Fruit fly (Drosophila melanogaster) whole organism, embryonic: ENCODE results near the gene CG7916.
A peak's percentile ranks its signal among the peaks of the same experiment; 100 is the strongest.

ENCODE experiments used
- CG11247 ChIP-seq: fragments of 200-800 bp; sonication (Bioruptor generic); IDR thresholded peaks from 2 replicates; pipeline ENCODE4 v1.3.6; 2022; ENCODE audit warnings: missing biosample characterization, missing genetic modification characterization
- CG12769 ChIP-seq: fragments of 200-800 bp; sonication (Bioruptor generic); optimal IDR thresholded peaks from 2 replicates; lab custom pipeline; 2019; ENCODE audit warnings: missing biosample characterization, mild to moderate bottlenecking, missing genetic modification characterization, moderate library complexity
- CG13287 ChIP-seq: fragments of 200-800 bp; sonication (Bioruptor generic); IDR thresholded peaks from 2 replicates; pipeline ENCODE4 v1.3.6; 2022; ENCODE audit warnings: missing biosample characterization, missing genetic modification characterization; ENCODE audit not compliant: partially characterized antibody
- CG13894 ChIP-seq: fragments of 200-800 bp; sonication (Bioruptor generic); optimal IDR thresholded peaks from 3 replicates; lab custom pipeline; 2018; ENCODE audit warnings: missing biosample characterization, mild to moderate bottlenecking, missing genetic modification characterization, moderate library complexity
- CG14710 ChIP-seq: fragments of 200-800 bp; sonication (Bioruptor generic); optimal IDR thresholded peaks from 3 replicates; lab custom pipeline; 2019; ENCODE audit warnings: missing biosample characterization, mild to moderate bottlenecking, missing genetic modification characterization, moderate library complexity
- CG15514 ChIP-seq: fragments of 200-800 bp; sonication (Bioruptor generic); optimal IDR thresholded peaks from 3 replicates; lab custom pipeline; 2017; ENCODE audit warnings: missing biosample characterization, missing genetic modification characterization, mild to moderate bottlenecking, moderate library complexity, missing genetic modification reagents
- CG15696 ChIP-seq: fragments of 200-800 bp; sonication (Bioruptor generic); optimal IDR thresholded peaks from 2 replicates; lab custom pipeline; 2019; ENCODE audit warnings: missing biosample characterization, mild to moderate bottlenecking, missing genetic modification characterization, moderate library complexity
- CG17186 ChIP-seq: fragments of 200-800 bp; sonication (Bioruptor generic); optimal IDR thresholded peaks from 3 replicates; lab custom pipeline; 2017; ENCODE audit warnings: missing biosample characterization, missing genetic modification reagents, missing genetic modification characterization
- CG17568 ChIP-seq: fragments of 200-800 bp; sonication (Bioruptor generic); optimal IDR thresholded peaks from 2 replicates; lab custom pipeline; 2018; ENCODE audit warnings: missing biosample characterization, mild to moderate bottlenecking, missing genetic modification characterization, moderate library complexity
- CG17612 ChIP-seq: fragments of 200-800 bp; sonication (Bioruptor generic); IDR thresholded peaks from 2 replicates; pipeline ENCODE4 v1.3.6; 2022; ENCODE audit warnings: missing biosample characterization, missing genetic modification characterization
- CG18011 ChIP-seq: fragments of 200-800 bp; sonication (Bioruptor generic); optimal IDR thresholded peaks from 2 replicates; lab custom pipeline; 2017; ENCODE audit warnings: missing biosample characterization, missing genetic modification characterization, mild to moderate bottlenecking, moderate library complexity, missing genotype
- CG18262 ChIP-seq: fragments of 200-800 bp; optimal IDR thresholded peaks from 3 replicates; lab custom pipeline; 2019; ENCODE audit warnings: missing biosample characterization, mild to moderate bottlenecking, missing genetic modification characterization, moderate library complexity
- CG34376 ChIP-seq: fragments of 200-800 bp; sonication (Bioruptor generic); optimal IDR thresholded peaks from 2 replicates; lab custom pipeline; 2018; ENCODE audit warnings: missing biosample characterization, mild to moderate bottlenecking, missing genetic modification characterization
- CG4404 ChIP-seq: fragments of 200-800 bp; sonication (Bioruptor generic); IDR thresholded peaks from 2 replicates; pipeline ENCODE4 v1.3.6; 2022; ENCODE audit warnings: missing biosample characterization, missing genetic modification characterization
- CG7271 ChIP-seq: fragments of 200-800 bp; sonication (Bioruptor generic); optimal IDR thresholded peaks from 2 replicates; lab custom pipeline; 2018; ENCODE audit warnings: missing biosample characterization, mild to moderate bottlenecking, missing genetic modification characterization, moderate library complexity
- CG7963 ChIP-seq: fragments of 200-800 bp; sonication (Bioruptor generic); IDR thresholded peaks from 3 replicates; pipeline ENCODE4 v1.3.6; 2022; ENCODE audit warnings: missing biosample characterization, missing genetic modification characterization; ENCODE audit not compliant: partially characterized antibody
- CG8290 ChIP-seq, 3 experiments: fragments of 200-800 bp; sonication (Bioruptor generic); optimal IDR thresholded peaks; 2 replicates each; lab custom pipeline; 2016 to 2019; ENCODE audit warnings: missing biosample characterization in 3 of 3, missing genetic modification characterization in 3 of 3, mild to moderate bottlenecking in 2 of 3, moderate library complexity in 1 of 3
- CG9797 ChIP-seq: fragments of 200-800 bp; sonication (Bioruptor generic); optimal IDR thresholded peaks from 3 replicates; lab custom pipeline; 2018; ENCODE audit warnings: missing biosample characterization, mild to moderate bottlenecking, missing genetic modification characterization
- CHES-1-like ChIP-seq: fragments of 200-800 bp; sonication (Bioruptor generic); optimal IDR thresholded peaks from 2 replicates; lab custom pipeline; 2016; ENCODE audit warnings: missing biosample characterization, missing genetic modification characterization
- D ChIP-seq, 2 experiments: fragments of 200-800 bp in 1 of 2; fragments of >200 bp in 1 of 2; sonication (Bioruptor generic) in 1 of 2; optimal IDR thresholded peaks; 2 replicates in 1 of 2; 3 replicates in 1 of 2; lab custom pipeline; 2017; ENCODE audit warnings: mild to moderate bottlenecking in 1 of 2, missing biosample characterization in 1 of 2, missing genetic modification characterization in 1 of 2, missing genetic modification reagents in 1 of 2
- Doc2 ChIP-seq: fragments of 200-800 bp; sonication (Bioruptor generic); IDR thresholded peaks from 2 replicates; pipeline ENCODE4 v1.3.6; 2022; ENCODE audit warnings: missing biosample characterization, missing genetic modification characterization
- Doc3 ChIP-seq: fragments of 200-800 bp; sonication (Bioruptor generic); IDR thresholded peaks from 3 replicates; pipeline ENCODE4 v1.3.6; 2022; ENCODE audit warnings: missing biosample characterization, missing genetic modification characterization; ENCODE audit not compliant: partially characterized antibody
- Drgx ChIP-seq: fragments of 200-800 bp; sonication (Bioruptor generic); IDR thresholded peaks from 2 replicates; pipeline ENCODE4 v1.3.6; 2022; ENCODE audit warnings: missing biosample characterization, missing genetic modification characterization
- Ets97D ChIP-seq: fragments of 200-800 bp; sonication (Bioruptor generic); optimal IDR thresholded peaks from 3 replicates; lab custom pipeline; 2016; ENCODE audit warnings: missing biosample characterization, missing genetic modification characterization
- HLH54F ChIP-seq: fragments of 200-800 bp; sonication (Bioruptor generic); optimal IDR thresholded peaks from 3 replicates; lab custom pipeline; 2016; ENCODE audit warnings: missing biosample characterization, missing genetic modification characterization
- HLHmδ ChIP-seq: fragments of 200-800 bp; sonication (Bioruptor generic); optimal IDR thresholded peaks from 2 replicates; lab custom pipeline; 2018; ENCODE audit warnings: missing biosample characterization, mild to moderate bottlenecking, missing genetic modification characterization, moderate library complexity
- NfI ChIP-seq: fragments of 200-800 bp; sonication (Bioruptor generic); optimal IDR thresholded peaks from 3 replicates; lab custom pipeline; 2018; ENCODE audit warnings: missing biosample characterization, mild to moderate bottlenecking, missing genetic modification characterization, moderate library complexity
- Poxn ChIP-seq: fragments of 200-800 bp; sonication (Bioruptor generic); IDR thresholded peaks from 2 replicates; pipeline ENCODE4 v1.3.6; 2022; ENCODE audit warnings: missing biosample characterization, missing genetic modification characterization
- Side ChIP-seq: fragments of 200-800 bp; sonication (Bioruptor generic); optimal IDR thresholded peaks from 2 replicates; lab custom pipeline; 2016; ENCODE audit warnings: missing biosample characterization, missing genetic modification characterization
- Sin3A ChIP-seq: fragments of >200 bp; optimal IDR thresholded peaks from 2 replicates; lab custom pipeline; 2018
- Sry-δ ChIP-seq: fragments of 200-800 bp; sonication (Bioruptor generic); optimal IDR thresholded peaks from 2 replicates; lab custom pipeline; 2016; ENCODE audit warnings: missing biosample characterization, missing genetic modification characterization
- YL-1 ChIP-seq: fragments of 200-800 bp; sonication (Bioruptor generic); optimal IDR thresholded peaks from 3 replicates; lab custom pipeline; 2017; ENCODE audit warnings: missing biosample characterization, mild to moderate bottlenecking, missing genetic modification characterization
- bbx ChIP-seq: fragments of 200-800 bp; sonication (Bioruptor generic); IDR thresholded peaks from 2 replicates; pipeline ENCODE4 v1.3.6; 2022; ENCODE audit warnings: missing biosample characterization, missing genetic modification characterization; ENCODE audit not compliant: partially characterized antibody
- chinmo ChIP-seq: fragments of 200-800 bp; sonication (Bioruptor generic); IDR thresholded peaks from 4 replicates; pipeline ENCODE4 v1.3.6; 2022; ENCODE audit warnings: missing biosample characterization, missing genetic modification characterization; ENCODE audit not compliant: partially characterized antibody
- eve ChIP-seq, 2 experiments: fragments of >200 bp; optimal IDR thresholded peaks; 2 replicates each; lab custom pipeline; 2017; ENCODE audit warnings: missing biosample characterization in 2 of 2, missing genetic modification characterization in 2 of 2
- gfzf ChIP-seq: fragments of 200-800 bp; sonication (Bioruptor generic); optimal IDR thresholded peaks from 2 replicates; lab custom pipeline; 2016; ENCODE audit warnings: missing biosample characterization, mild to moderate bottlenecking, missing genetic modification characterization, moderate library complexity
- grn ChIP-seq: fragments of 200-800 bp; sonication (Bioruptor generic); optimal IDR thresholded peaks from 3 replicates; lab custom pipeline; 2017; ENCODE audit warnings: missing biosample characterization, missing genetic modification characterization
- insv ChIP-seq, 2 experiments: fragments of 200-800 bp; sonication (Bioruptor generic); optimal IDR thresholded peaks; 3 replicates each; lab custom pipeline; 2016 to 2018; ENCODE audit warnings: missing biosample characterization in 2 of 2, missing genetic modification characterization in 2 of 2
- inv ChIP-seq: fragments of 200-800 bp; sonication (Bioruptor generic); IDR thresholded peaks from 2 replicates; pipeline ENCODE4 v1.3.6; 2022; ENCODE audit warnings: missing biosample characterization, missing genetic modification characterization; ENCODE audit not compliant: partially characterized antibody
- jumu ChIP-seq: fragments of 200-800 bp; sonication (Bioruptor generic); optimal IDR thresholded peaks from 3 replicates; lab custom pipeline; 2016; ENCODE audit warnings: missing biosample characterization, missing genetic modification characterization
- kay ChIP-seq: fragments of 200-800 bp; sonication (Bioruptor generic); optimal IDR thresholded peaks from 2 replicates; lab custom pipeline; 2016; ENCODE audit warnings: missing biosample characterization, missing genetic modification characterization
- knrl ChIP-seq: fragments of 200-800 bp; sonication (Bioruptor generic); IDR thresholded peaks from 3 replicates; pipeline ENCODE4 v1.3.6; 2022; ENCODE audit warnings: missing biosample characterization, missing genetic modification characterization; ENCODE audit not compliant: partially characterized antibody
- lab ChIP-seq: fragments of 200-800 bp; sonication (Bioruptor generic); optimal IDR thresholded peaks from 3 replicates; lab custom pipeline; 2017; ENCODE audit warnings: missing biosample characterization, missing genetic modification characterization, mild to moderate bottlenecking, moderate library complexity, missing genetic modification reagents
- peb ChIP-seq: fragments of 200-800 bp; sonication (Bioruptor generic); IDR thresholded peaks from 2 replicates; pipeline ENCODE4 v1.3.6; 2022; ENCODE audit warnings: missing biosample characterization, missing genetic modification characterization
- prd ChIP-seq, 3 experiments: fragments of >200 bp in 2 of 3; fragments of 200-800 bp in 1 of 3; sonication (Bioruptor generic) in 1 of 3; optimal IDR thresholded peaks in 2 of 3; IDR thresholded peaks in 1 of 3; 2 replicates in 2 of 3; 3 replicates in 1 of 3; pipeline versions ENCODE4 v1.3.6 to Lab custom; 2017 to 2022; ENCODE audit warnings: missing biosample characterization in 1 of 3, missing genetic modification characterization in 1 of 3
- sens-2 ChIP-seq: fragments of 200-800 bp; sonication (Bioruptor generic); IDR thresholded peaks from 2 replicates; pipeline ENCODE4 v1.3.6; 2022; ENCODE audit warnings: missing biosample characterization, missing genetic modification characterization
- sob ChIP-seq: fragments of 200-800 bp; sonication (Bioruptor generic); IDR thresholded peaks from 2 replicates; pipeline ENCODE4 v1.3.6; 2022; ENCODE audit warnings: missing biosample characterization, missing genetic modification characterization
- trem ChIP-seq: fragments of 200-800 bp; optimal IDR thresholded peaks from 3 replicates; lab custom pipeline; 2019; ENCODE audit warnings: missing biosample characterization, mild to moderate bottlenecking, missing genetic modification characterization, moderate library complexity
- trh ChIP-seq: fragments of 200-800 bp; sonication (Bioruptor generic); optimal IDR thresholded peaks from 2 replicates; lab custom pipeline; 2016; ENCODE audit warnings: missing biosample characterization, missing genetic modification characterization

The CG7916 gene

DNA sequence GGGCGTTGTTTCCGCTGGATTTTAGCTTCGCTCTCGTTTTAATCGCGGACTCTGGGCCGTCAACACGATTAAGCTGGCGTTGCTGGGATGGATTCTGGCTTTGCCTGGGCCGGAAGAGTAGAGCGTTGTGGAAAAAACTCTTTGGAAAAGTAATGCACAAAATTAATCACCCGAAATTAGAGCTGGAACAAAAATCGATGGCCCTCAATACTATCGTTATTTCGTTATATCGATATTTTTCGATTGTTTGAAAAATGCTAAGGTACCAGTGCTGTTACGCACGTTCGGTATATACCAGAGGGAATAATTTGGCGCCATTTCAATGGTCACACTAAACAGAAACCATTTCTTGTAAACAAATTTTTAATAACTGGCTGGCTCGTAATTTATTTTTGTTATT, 17.0 kb upstream of the CG7916 start, which contains the start of the genes Arpc1 and Orc5 (continued):
- TF ChIP-seq trem = peak; percentile 76
- TF ChIP-seq CG7963 = peak; percentile 69
- TF ChIP-seq CG13287 = peak; percentile 93
- peak; percentile 93 for TF ChIP-seq gfzf (GFP tag; lab: Kevin White, UChicago)
- TF ChIP-seq CG14710 (tag; lab: Kevin White, UChicago) = peak; percentile 63
- TF ChIP-seq CHES-1-like (GFP tag; lab: Kevin White, UChicago) = peak; percentile 54
- TF ChIP-seq Drgx (GFP tag; lab: Robert Waterston, UW) = no peak
- TF ChIP-seq inv (GFP tag; lab: Robert Waterston, UW) = peak; percentile 80; the same call in 1 of the 2 replicates
- TF ChIP-seq CG18011 (GFP tag; lab: Kevin White, UChicago) = peak; percentile 50
- peak; percentile 82 for TF ChIP-seq YL-1 (GFP tag; lab: Kevin White, UChicago)
- peak; percentile 88 for TF ChIP-seq knrl
- peak; percentile 78 for TF ChIP-seq kay (GFP tag; lab: Kevin White, UChicago)
- peak; percentile 61 for TF ChIP-seq CG17186 (GFP tag; lab: Kevin White, UChicago)
- peak; percentile 77 for TF ChIP-seq Doc3 (GFP tag; lab: Robert Waterston, UW)
- TF ChIP-seq CG4404 (GFP tag; lab: Robert Waterston, UW) = no peak
- TF ChIP-seq CG15514 (GFP tag; lab: Kevin White, UChicago) = peak; percentile 51
- no peak for TF ChIP-seq Side
- peak; percentile 86 for TF ChIP-seq CG9797
- TF ChIP-seq Sry-δ = peak; percentile 96
- no peak for TF ChIP-seq trh (GFP tag; lab: Kevin White, UChicago)
- peak; percentile 50 for TF ChIP-seq CG7271
- TF ChIP-seq NfI (GFP tag; lab: Kevin White, UChicago) = no peak
- TF ChIP-seq grn (GFP tag; lab: Kevin White, UChicago) = no peak
- TF ChIP-seq bbx = peak; percentile 91
- peak; percentile 10 for TF ChIP-seq D (optimal IDR thresholded peaks at IDR 0.05; lab: Kevin White, UChicago)
- TF ChIP-seq D (GFP tag; optimal IDR thresholded peaks at IDR 0.05; lab: Kevin White, UChicago) = no peak

DNA sequence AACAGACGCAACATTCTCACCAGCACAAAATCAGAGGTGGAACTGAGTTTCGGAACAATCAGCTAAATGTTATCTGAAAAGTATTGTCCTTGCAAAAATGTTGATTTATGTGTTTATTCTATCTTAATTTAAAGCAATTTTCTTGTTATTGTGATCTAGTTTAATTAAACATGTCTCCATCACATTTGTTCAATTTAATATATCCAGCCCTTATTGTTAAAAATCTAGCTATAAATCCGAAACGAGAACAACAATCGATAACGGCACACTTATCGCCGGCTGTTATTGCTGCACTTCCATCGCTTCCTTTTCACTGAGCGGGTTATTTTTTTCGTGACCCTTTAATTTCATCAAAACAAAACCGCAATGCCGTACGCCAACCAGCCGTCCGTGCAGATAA, 13.5 kb upstream of the CG7916 start, which contains the start of the genes GatC, PolG2 and Polr2C:
GatC (minus strand) TSS at position 48 of the 400 bp plus-strand sequence.
PolG2 (minus strand) TSS at position 48 of the 400 bp plus-strand sequence.
Polr2C (plus strand) TSS at position 280 of the 400 bp plus-strand sequence.
- TF ChIP-seq CG34376 (GFP tag; lab: Kevin White, UChicago) (no peak), CG15696 (tag; lab: Kevin White, UChicago) (peak; percentile 2), HLHmδ (GFP tag; lab: Kevin White, UChicago) (no peak), CG18262 (no peak), jumu (GFP tag; lab: Kevin White, UChicago) (peak; percentile 35), trh (GFP tag; lab: Kevin White, UChicago) (no peak), CG17568 (GFP tag; lab: Kevin White, UChicago) (no peak), peb (GFP tag; lab: Robert Waterston, UW) (no peak), eve (GFP tag; optimal IDR thresholded peaks at IDR 0.05; lab: Kevin White, UChicago) (no peak), Doc2 (GFP tag; lab: Robert Waterston, UW) (no peak), sens-2 (no peak), lab (GFP tag; lab: Kevin White, UChicago) (no peak), Ets97D (GFP tag; lab: Kevin White, UChicago) (peak; percentile 46), prd (optimal IDR thresholded peaks at IDR 0.05; lab: Kevin White, UChicago) (no peak), prd (GFP tag; IDR thresholded peaks at IDR 0.05; lab: Robert Waterston, UW) (peak; percentile 47; the same call in 2 of the 3 replicates), CG12769 (tag; lab: Kevin White, UChicago) (no peak), D (optimal IDR thresholded peaks at IDR 0.05; lab: Kevin White, UChicago) (no peak), D (GFP tag; optimal IDR thresholded peaks at IDR 0.05; lab: Kevin White, UChicago) (no peak), chinmo (GFP tag; lab: Robert Waterston, UW) (peak; percentile 84), CG13894 (tag; lab: Kevin White, UChicago) (no peak), sob (peak; percentile 72), NfI (GFP tag; lab: Kevin White, UChicago) (peak; percentile 60), CG17612 (GFP tag; lab: Robert Waterston, UW) (no peak), insv (GFP tag; optimal IDR thresholded peaks at IDR 0.05; lab: Kevin White, UChicago) (peak in 1 of 2 experiments; percentile 46), CG11247 (GFP tag; lab: Robert Waterston, UW) (peak; percentile 61), Poxn (no peak), CG8290 (GFP tag; optimal IDR thresholded peaks at IDR 0.05; lab: Kevin White, UChicago) (no peak), CG8290 (tag; optimal IDR thresholded peaks at IDR 0.05; lab: Kevin White, UChicago) (no peak), HLH54F (GFP tag; lab: Kevin White, UChicago) (peak; percentile 41), Sin3A (lab: Kevin White, UChicago) (peak; percentile 77)
